Fruit fly (Drosophila melanogaster): ENCODE results near the gene CG42526.

Gene CG42526

DNA sequence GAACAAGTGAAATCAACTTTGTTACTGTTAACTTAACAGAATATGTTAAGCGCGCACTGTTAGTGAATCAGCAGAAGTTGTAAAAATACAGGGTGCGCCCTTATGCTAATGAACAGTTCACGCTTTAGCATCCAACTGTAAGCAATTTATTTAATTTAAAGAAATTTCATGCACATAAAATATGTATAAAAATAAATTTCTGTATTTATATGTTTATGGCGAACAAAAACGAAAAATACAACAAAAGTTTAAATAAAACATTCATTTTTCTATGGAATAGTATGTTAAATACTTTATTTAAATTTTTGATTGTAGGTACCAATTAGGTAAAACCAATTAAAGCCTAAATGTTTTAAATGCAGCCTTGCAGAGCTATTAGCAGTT lies 10.7 kb downstream of the CG42526 start (continued):
- TF ChIP-seq CG17829 (tag; optimal IDR thresholded peaks at IDR 0.05) = peak; percentile 50
- no peak for TF ChIP-seq C15 (GFP tag; IDR thresholded peaks at IDR 0.05)
- TF ChIP-seq bab2 (GFP tag; optimal IDR thresholded peaks at IDR 0.05) = no peak
- TF ChIP-seq da (GFP tag; optimal IDR thresholded peaks at IDR 0.05) = no peak
- TF ChIP-seq CG10654 (GFP tag; optimal IDR thresholded peaks at IDR 0.05) = no peak
- no peak for TF ChIP-seq pros (GFP tag; optimal IDR thresholded peaks at IDR 0.05)
- no peak for TF ChIP-seq fru (optimal IDR thresholded peaks at IDR 0.05)
- TF ChIP-seq CG4730 (GFP tag; IDR thresholded peaks at IDR 0.05) = no peak
- no peak for TF ChIP-seq otp (GFP tag; IDR thresholded peaks at IDR 0.05)
- peak; percentile 12 for TF ChIP-seq CG12155 (GFP tag; optimal IDR thresholded peaks at IDR 0.05)
- peak; percentile 28 for TF ChIP-seq CG30403 (GFP tag; optimal IDR thresholded peaks at IDR 0.05)
- TF ChIP-seq CG12219 (GFP tag; optimal IDR thresholded peaks at IDR 0.05) = no peak
- no peak for TF ChIP-seq bigmax (GFP tag; optimal IDR thresholded peaks at IDR 0.05)
- TF ChIP-seq Sin3A (optimal IDR thresholded peaks at IDR 0.05) = no peak
- TF ChIP-seq lbe (GFP tag; optimal IDR thresholded peaks at IDR 0.05) = peak; percentile 59
- TF ChIP-seq Lhr (GFP tag; optimal IDR thresholded peaks at IDR 0.05) = no peak
- TF ChIP-seq CG1832 (GFP tag; optimal IDR thresholded peaks at IDR 0.05) = no peak
- TF ChIP-seq CG15269 (tag; optimal IDR thresholded peaks at IDR 0.05) = peak; percentile 70
- no peak for TF ChIP-seq tup (GFP tag; optimal IDR thresholded peaks at IDR 0.05)
- peak; percentile 51 for TF ChIP-seq D19A (tag; optimal IDR thresholded peaks at IDR 0.05)
- no peak for TF ChIP-seq Hr39 (optimal IDR thresholded peaks at IDR 0.05)
- no peak for TF ChIP-seq CG9817 (tag; optimal IDR thresholded peaks at IDR 0.05)
- no peak for TF ChIP-seq unc-4 (GFP tag; IDR thresholded peaks at IDR 0.05; ENCODE audit: partially characterized antibody)
- no peak for TF ChIP-seq wdn (GFP tag; IDR thresholded peaks at IDR 0.05)
- no peak for TF ChIP-seq exex (tag; optimal IDR thresholded peaks at IDR 0.05)
- TF ChIP-seq CG42726 (GFP tag; IDR thresholded peaks at IDR 0.05; ENCODE audit: partially characterized antibody) = no peak
- TF ChIP-seq ac (GFP tag; optimal IDR thresholded peaks at IDR 0.05) = no peak
- no peak for TF ChIP-seq pan (optimal IDR thresholded peaks at IDR 0.05)
- TF ChIP-seq pan (GFP tag; optimal IDR thresholded peaks at IDR 0.05 in 1 of 2, IDR thresholded peaks at IDR 0.05 in 1 of 2) = peak in 1 of 2 experiments; percentile 53
- TF ChIP-seq CG10979 (tag; optimal IDR thresholded peaks at IDR 0.05) = peak; percentile 21
- TF ChIP-seq ems (GFP tag; optimal IDR thresholded peaks at IDR 0.05) = no peak
- TF ChIP-seq CG12071 (GFP tag; optimal IDR thresholded peaks at IDR 0.05) = peak; percentile 5
- TF ChIP-seq CG7963 (GFP tag; IDR thresholded peaks at IDR 0.05; ENCODE audit: partially characterized antibody) = no peak
- TF ChIP-seq gem (tag; optimal IDR thresholded peaks at IDR 0.05) = peak; percentile 65
- TF ChIP-seq lov (optimal IDR thresholded peaks at IDR 0.05) = no peak
- no peak for TF ChIP-seq lov (GFP tag; IDR thresholded peaks at IDR 0.05)
- TF ChIP-seq Bteb2 (GFP tag; optimal IDR thresholded peaks at IDR 0.05) = no peak
- TF ChIP-seq CG13296 (GFP tag; optimal IDR thresholded peaks at IDR 0.05) = peak; percentile 42
- TF ChIP-seq MESR4 (GFP tag; optimal IDR thresholded peaks at IDR 0.05) = no peak
- TF ChIP-seq pfk (GFP tag; optimal IDR thresholded peaks at IDR 0.05) = no peak
- TF ChIP-seq CG6813 (GFP tag; optimal IDR thresholded peaks at IDR 0.05) = no peak
- TF ChIP-seq Ets97D (GFP tag; optimal IDR thresholded peaks at IDR 0.05) = no peak
- TF ChIP-seq TFAM (GFP tag; optimal IDR thresholded peaks at IDR 0.05) = no peak
- no peak for TF ChIP-seq CG6689 (GFP tag; IDR thresholded peaks at IDR 0.05)
- no peak for TF ChIP-seq tx (GFP tag; optimal IDR thresholded peaks at IDR 0.05)
- no peak for TF ChIP-seq sr (GFP tag; IDR thresholded peaks at IDR 0.05)
- no peak for TF ChIP-seq Stat92E (GFP tag; optimal IDR thresholded peaks at IDR 0.05)
- TF ChIP-seq CG2712 (tag; optimal IDR thresholded peaks at IDR 0.05) = peak; percentile 57
- TF ChIP-seq CG2889 (GFP tag; IDR thresholded peaks at IDR 0.05) = no peak
- peak; percentile 23 for TF ChIP-seq scrt (GFP tag; optimal IDR thresholded peaks at IDR 0.05)
- no peak for TF ChIP-seq CG8765 (GFP tag; IDR thresholded peaks at IDR 0.05)
- peak; percentile 66; the same call in 1 of the 2 replicates for TF ChIP-seq CG32532 (GFP tag; IDR thresholded peaks at IDR 0.05)
- no peak for TF ChIP-seq CG1024 (GFP tag; IDR thresholded peaks at IDR 0.05)
